Worm (Caenorhabditis elegans): ENCODE measurements around the gene twk-21.
"Not testable (repeated sequence)": the region's sequence is repeated elsewhere in the genome, so short reads cannot be mapped to it uniquely, and the experiment has no call there.

The twk-21 gene

ce11 chrX:16275255-16275813, 24.4 kb upstream of the twk-21 start, which contains the start of gene sdc-1 (continued):
- TF ChIP-seq set-16 (GFP tag; IDR thresholded peaks at IDR 0.05) (peak; percentile 19; the same call in 1 of the 2 replicates), mep-1 (tag; optimal IDR thresholded peaks at IDR 0.05) (peak; percentile 67), nhr-11 (tag; optimal IDR thresholded peaks at IDR 0.05) (peak; percentile 39), mxl-2 (GFP tag; conservative IDR thresholded peaks at IDR 0.05) (no peak), F26F4.8 (GFP tag; conservative IDR thresholded peaks at IDR 0.05) (no peak), ctbp-1 (GFP tag; IDR thresholded peaks at IDR 0.05) (no peak), daf-16 (GFP tag; optimal IDR thresholded peaks at IDR 0.05) (peak in 1 of 2 experiments; percentile 35), daf-16 (tag; optimal IDR thresholded peaks at IDR 0.05) (peak; percentile 84), ceh-62 (tag; optimal IDR thresholded peaks at IDR 0.05) (no peak), madf-5 (GFP tag; IDR thresholded peaks at IDR 0.05) (no peak)

DNA sequence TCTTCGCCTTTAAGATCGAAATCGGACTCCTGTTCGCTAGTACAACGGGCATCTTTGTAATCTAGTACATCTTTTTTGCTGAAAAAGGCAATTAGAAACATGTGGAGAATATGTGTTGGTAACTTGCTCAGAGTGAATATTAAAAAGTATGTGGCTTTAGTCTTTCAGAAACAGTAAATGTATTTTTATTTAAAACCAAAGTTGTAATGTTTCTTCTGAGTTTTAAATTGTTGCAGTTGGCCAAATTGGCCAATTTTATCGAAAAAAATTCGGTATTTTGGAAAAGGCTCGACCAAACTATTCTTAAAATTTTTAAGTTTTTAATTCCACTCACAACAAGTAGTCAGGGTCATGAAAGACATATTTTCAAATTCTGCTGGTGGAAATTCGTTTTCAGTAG, 16.6 kb upstream of the twk-21 start, which contains the start of gene F52E10.2:
F52E10.2 (minus strand) TSS at position 101 of the 400 bp plus-strand sequence.
- no peak for TF ChIP-seq unc-62 (GFP tag; optimal IDR thresholded peaks at IDR 0.05 in 1 of 2)
- TF ChIP-seq unc-62 (tag; optimal IDR thresholded peaks at IDR 0.05), result no peak
- TF ChIP-seq daf-16 (GFP tag; optimal IDR thresholded peaks at IDR 0.05), result no peak
- TF ChIP-seq daf-16 (tag; optimal IDR thresholded peaks at IDR 0.05), result no peak
- no peak for TF ChIP-seq hif-1 (tag; optimal IDR thresholded peaks at IDR 0.05)
- TF ChIP-seq pqm-1 (tag; optimal IDR thresholded peaks at IDR 0.05), result no peak
- TF ChIP-seq mes-2 (tag; optimal IDR thresholded peaks at IDR 0.05; ENCODE audit: poor library complexity, severe bottlenecking), result no peak
- no peak for TF ChIP-seq hlh-11 (tag; optimal IDR thresholded peaks at IDR 0.05)
- no peak for TF ChIP-seq nhr-25 (tag; optimal IDR thresholded peaks at IDR 0.05; ENCODE audit: borderline replicate concordance, insufficient read depth)
- no peak for TF ChIP-seq madf-5 (GFP tag; IDR thresholded peaks at IDR 0.05)
- TF ChIP-seq ceh-82 (tag; optimal IDR thresholded peaks at IDR 0.05), result no peak
- TF ChIP-seq zfp-3 (GFP tag; conservative IDR thresholded peaks at IDR 0.05), result no peak
- TF ChIP-seq zip-11 (GFP tag; IDR thresholded peaks at IDR 0.05), result no peak
- no peak for TF ChIP-seq daf-19 (GFP tag; conservative IDR thresholded peaks at IDR 0.05)
- no peak for TF ChIP-seq nhr-102 (tag; optimal IDR thresholded peaks at IDR 0.05)
- TF ChIP-seq Y105C5A.15 (GFP tag; IDR thresholded peaks at IDR 0.05), result no peak
- TF ChIP-seq pha-4 (GFP tag; IDR thresholded peaks at IDR 0.05), result no peak
- no peak for TF ChIP-seq pha-4 (tag; optimal IDR thresholded peaks at IDR 0.05)

- TF ChIP-seq snpc-1.2 (GFP tag; IDR thresholded peaks at IDR 0.05) (0 out of 2 replicates have a peak, but pooled peaks have one; percentile 12), egl-43 (GFP tag; IDR thresholded peaks at IDR 0.05) (peak; percentile 55; the same call in 1 of the 2 replicates), arid-1 (GFP tag; conservative IDR thresholded peaks at IDR 0.05) (0 out of 2 replicates have a peak, but pooled peaks have one; percentile 39), vab-7 (GFP tag; IDR thresholded peaks at IDR 0.05) (0 out of 2 replicates have a peak, but pooled peaks have one; percentile 31), ceh-20 (GFP tag; IDR thresholded peaks at IDR 0.05) (0 out of 2 replicates have a peak, but pooled peaks have one; percentile 13), pha-4 (GFP tag; IDR thresholded peaks at IDR 0.05) (peak; percentile 61; the same call in 1 of the 2 replicates), lim-7 (GFP tag; IDR thresholded peaks at IDR 0.05) (peak; percentile 57; the same call in 1 of the 2 replicates), mdt-29 (GFP tag; IDR thresholded peaks at IDR 0.05) (0 out of 2 replicates have a peak, but pooled peaks have one; percentile 13)
- not testable (repeated sequence) for TF ChIP-seq pha-4 (tag; optimal IDR thresholded peaks at IDR 0.05)
Observed at ce11 chrX:16284180-16284579, 15.5 kb upstream of the twk-21 start.

DNA sequence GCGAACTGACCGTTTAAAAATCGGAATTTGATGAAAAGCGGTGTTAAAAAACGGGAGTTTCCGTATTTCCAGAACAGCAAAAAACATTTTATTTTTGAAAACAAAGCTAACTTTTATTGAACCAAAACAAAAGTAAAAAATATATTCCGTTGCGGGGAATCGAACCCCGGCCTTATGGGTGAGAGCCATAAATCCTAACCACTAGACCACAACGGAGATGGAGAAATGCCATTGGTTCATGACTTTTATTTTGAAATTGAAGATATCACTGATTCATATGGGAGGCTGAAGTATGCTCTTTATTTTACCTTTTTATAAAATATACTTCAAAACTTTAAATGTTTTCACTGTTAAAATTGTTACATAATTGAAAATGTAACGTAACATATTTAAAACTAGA, 14.5 kb upstream of the twk-21 start:
- no peak for TF ChIP-seq tag-97 (GFP tag; IDR thresholded peaks at IDR 0.05)
- TF ChIP-seq unc-39 (tag; optimal IDR thresholded peaks at IDR 0.05), result no peak
- no peak for TF ChIP-seq snpc-1.2 (GFP tag; IDR thresholded peaks at IDR 0.05)
- TF ChIP-seq pqm-1 (tag; optimal IDR thresholded peaks at IDR 0.05), result no peak
- TF ChIP-seq ceh-20 (GFP tag; IDR thresholded peaks at IDR 0.05), result no peak
- TF ChIP-seq madf-9 (GFP tag; conservative IDR thresholded peaks at IDR 0.05), result no peak
- TF ChIP-seq ceh-32 (tag; optimal IDR thresholded peaks at IDR 0.05; ENCODE audit: poor library complexity), result no peak
- TF ChIP-seq tra-1 (GFP tag; IDR thresholded peaks at IDR 0.05), result 0 out of 2 replicates have a peak, but pooled peaks have one; percentile 36
- TF ChIP-seq T20F7.1 (GFP tag; optimal IDR thresholded peaks at IDR 0.05), result no peak
- TF ChIP-seq lin-29 (GFP tag; IDR thresholded peaks at IDR 0.05), result no peak
- TF ChIP-seq snpc-4 (tag; optimal IDR thresholded peaks at IDR 0.05), result no peak
- TF ChIP-seq daf-16 (GFP tag; optimal IDR thresholded peaks at IDR 0.05), result peak in 1 of 2 experiments; percentile 14
- peak; percentile 9 for TF ChIP-seq daf-16 (tag; optimal IDR thresholded peaks at IDR 0.05)
- no peak for TF ChIP-seq lin-1 (GFP tag; IDR thresholded peaks at IDR 0.05)
- TF ChIP-seq lim-7 (GFP tag; IDR thresholded peaks at IDR 0.05), result 0 out of 2 replicates have a peak, but pooled peaks have one; percentile 59
- no peak for TF ChIP-seq unc-130 (GFP tag; optimal IDR thresholded peaks at IDR 0.05)
- peak; percentile 37 for TF ChIP-seq dve-1 (tag; optimal IDR thresholded peaks at IDR 0.05; ENCODE audit: insufficient read depth)
- no peak for TF ChIP-seq mep-1 (tag; optimal IDR thresholded peaks at IDR 0.05)
- TF ChIP-seq rbr-2 (tag; optimal IDR thresholded peaks at IDR 0.05), result no peak
